Fruit fly (Drosophila melanogaster): ENCODE measurements around the gene Taf12L.

Taf12L gene

dm6 chr2L:4682377-4682776, 18.9 kb downstream of the Taf12L start, which contains the start of gene CG11929:
CG11929 (plus strand) TSS chr2L:4682677.
- TF ChIP-seq achi (GFP tag; optimal IDR thresholded peaks at IDR 0.05) (no peak), fd59A (GFP tag; optimal IDR thresholded peaks at IDR 0.05) (no peak)

dm6 chr2L:4660932-4661331, 40.4 kb downstream of the Taf12L start:
- TF ChIP-seq Ets21C (GFP tag; optimal IDR thresholded peaks at IDR 0.05) (no peak), CG3032 (tag; optimal IDR thresholded peaks at IDR 0.05) (no peak), CG31627 (GFP tag; optimal IDR thresholded peaks at IDR 0.05) (no peak), CG3919 (GFP tag; optimal IDR thresholded peaks at IDR 0.05) (no peak), fd59A (GFP tag; optimal IDR thresholded peaks at IDR 0.05) (no peak), CG6276 (GFP tag; optimal IDR thresholded peaks at IDR 0.05) (no peak), CG8319 (GFP tag; optimal IDR thresholded peaks at IDR 0.05) (no peak), CG8119 (GFP tag; IDR thresholded peaks at IDR 0.05) (no peak), CG6854 (GFP tag; optimal IDR thresholded peaks at IDR 0.05) (no peak), CG15336 (GFP tag; IDR thresholded peaks at IDR 0.05) (no peak)
